Fruit fly (Drosophila melanogaster) whole organism, embryonic: ENCODE data around the gene Adgf-D.
A peak's percentile ranks its signal among the peaks of the same experiment; 100 is the strongest.

Experiments used
- Atf3 ChIP-seq: fragments of 200-800 bp; sonication (Bioruptor generic); optimal IDR thresholded peaks from 3 replicates; lab custom pipeline; 2016; ENCODE audit warnings: missing biosample characterization, missing genetic modification characterization
- B-H2 ChIP-seq: fragments of 200-800 bp; sonication (Bioruptor generic); optimal IDR thresholded peaks from 2 replicates; lab custom pipeline; 2018; ENCODE audit warnings: missing biosample characterization, mild to moderate bottlenecking, missing genetic modification characterization
- Bgb ChIP-seq: fragments of 200-800 bp; sonication (Bioruptor generic); IDR thresholded peaks from 2 replicates; pipeline ENCODE4 v1.3.6; 2022; ENCODE audit warnings: missing biosample characterization, missing genetic modification characterization; ENCODE audit not compliant: partially characterized antibody
- CG10565 ChIP-seq: fragments of 200-800 bp; sonication (Bioruptor generic); optimal IDR thresholded peaks from 3 replicates; lab custom pipeline; 2016; ENCODE audit warnings: missing biosample characterization, mild to moderate bottlenecking, missing genetic modification characterization
- CG11456 ChIP-seq: fragments of 200-800 bp; sonication (Bioruptor generic); IDR thresholded peaks from 3 replicates; pipeline ENCODE4 v1.3.6; 2022; ENCODE audit warnings: missing biosample characterization, missing genetic modification characterization
- CG11696 ChIP-seq: fragments of 200-800 bp; sonication (Bioruptor generic); IDR thresholded peaks from 2 replicates; pipeline ENCODE4 v1.3.6; 2022; ENCODE audit warnings: missing biosample characterization, missing genetic modification characterization
- CG12155 ChIP-seq: fragments of 200-800 bp; sonication (Bioruptor generic); optimal IDR thresholded peaks from 3 replicates; lab custom pipeline; 2016; ENCODE audit warnings: missing biosample characterization, missing genetic modification characterization
- CG13775 ChIP-seq: fragments of 200-800 bp; sonication (Bioruptor generic); optimal IDR thresholded peaks from 3 replicates; lab custom pipeline; 2017; ENCODE audit warnings: missing biosample characterization, mild to moderate bottlenecking, missing genetic modification characterization
- CG14710 ChIP-seq: fragments of 200-800 bp; sonication (Bioruptor generic); optimal IDR thresholded peaks from 3 replicates; lab custom pipeline; 2019; ENCODE audit warnings: missing biosample characterization, mild to moderate bottlenecking, missing genetic modification characterization, moderate library complexity
- CG1602 ChIP-seq: fragments of 200-800 bp; sonication (Bioruptor generic); optimal IDR thresholded peaks from 3 replicates; lab custom pipeline; 2016; ENCODE audit warnings: missing biosample characterization, missing genetic modification characterization
- CG1603 ChIP-seq: fragments of 200-800 bp; sonication (Bioruptor generic); optimal IDR thresholded peaks from 2 replicates; lab custom pipeline; 2019; ENCODE audit warnings: missing biosample characterization, mild to moderate bottlenecking, missing genetic modification characterization, moderate library complexity
- CG31365 ChIP-seq: fragments of 200-800 bp; sonication (Bioruptor generic); optimal IDR thresholded peaks from 2 replicates; lab custom pipeline; 2018; ENCODE audit warnings: missing biosample characterization, mild to moderate bottlenecking, missing genetic modification characterization
- CG32767 ChIP-seq: fragments of 200-800 bp; sonication (Bioruptor generic); IDR thresholded peaks from 2 replicates; pipeline ENCODE4 v1.3.6; 2022; ENCODE audit warnings: missing biosample characterization, missing genetic modification characterization
- CG34422 ChIP-seq: fragments of 200-800 bp; sonication (Bioruptor generic); IDR thresholded peaks from 3 replicates; pipeline ENCODE4 v1.3.6; 2022; ENCODE audit warnings: missing biosample characterization, missing genetic modification characterization
- CG42726 ChIP-seq: fragments of 200-800 bp; sonication (Bioruptor generic); IDR thresholded peaks from 2 replicates; pipeline ENCODE4 v1.3.6; 2022; ENCODE audit warnings: missing biosample characterization, missing genetic modification characterization; ENCODE audit not compliant: partially characterized antibody
- CG5953 ChIP-seq: fragments of 200-800 bp; sonication (Bioruptor generic); IDR thresholded peaks from 2 replicates; pipeline ENCODE4 v1.3.6; 2022; ENCODE audit warnings: missing biosample characterization, missing genetic modification characterization
- CG6791 ChIP-seq: fragments of 200-800 bp; sonication (Bioruptor generic); IDR thresholded peaks from 3 replicates; pipeline ENCODE4 v1.3.6; 2022; ENCODE audit warnings: missing biosample characterization, missing genetic modification characterization; ENCODE audit not compliant: partially characterized antibody
- CG6854 ChIP-seq: fragments of 200-800 bp; sonication (Bioruptor generic); optimal IDR thresholded peaks from 3 replicates; lab custom pipeline; 2017; ENCODE audit warnings: missing biosample characterization, mild to moderate bottlenecking, missing genetic modification characterization
- CrebB ChIP-seq: fragments of 200-800 bp; sonication (Bioruptor generic); optimal IDR thresholded peaks from 3 replicates; lab custom pipeline; 2018; ENCODE audit warnings: missing biosample characterization, mild to moderate bottlenecking, missing genetic modification characterization
- D19B ChIP-seq: fragments of 200-800 bp; sonication (Bioruptor generic); optimal IDR thresholded peaks from 2 replicates; lab custom pipeline; 2017; ENCODE audit warnings: missing biosample characterization, mild to moderate bottlenecking, missing genetic modification characterization
- E2f2 ChIP-seq: fragments of 200-800 bp; sonication (Bioruptor generic); IDR thresholded peaks from 2 replicates; pipeline ENCODE4 v1.3.6; 2022; ENCODE audit warnings: missing biosample characterization, missing genetic modification characterization
- Fer3 ChIP-seq: fragments of 200-800 bp; sonication (Bioruptor generic); optimal IDR thresholded peaks from 2 replicates; lab custom pipeline; 2018; ENCODE audit warnings: missing biosample characterization, mild to moderate bottlenecking, missing genetic modification characterization, moderate library complexity
- HLH4C ChIP-seq: fragments of 200-800 bp; sonication (Bioruptor generic); IDR thresholded peaks from 3 replicates; pipeline ENCODE4 v1.3.6; 2022; ENCODE audit warnings: missing biosample characterization, missing genetic modification characterization; ENCODE audit not compliant: partially characterized antibody
- Lim3 ChIP-seq: fragments of 200-800 bp; sonication (Bioruptor generic); IDR thresholded peaks from 2 replicates; pipeline ENCODE4 v1.3.6; 2022; ENCODE audit warnings: missing biosample characterization, missing genetic modification characterization
- NK7.1 ChIP-seq: fragments of 200-800 bp; sonication (Bioruptor generic); optimal IDR thresholded peaks from 3 replicates; lab custom pipeline; 2016; ENCODE audit warnings: missing biosample characterization, missing genetic modification characterization
- Neu2 ChIP-seq: fragments of 200-800 bp; sonication (Bioruptor generic); optimal IDR thresholded peaks from 3 replicates; lab custom pipeline; 2016; ENCODE audit warnings: missing biosample characterization, missing genetic modification characterization, borderline replicate concordance
- Side ChIP-seq: fragments of 200-800 bp; sonication (Bioruptor generic); optimal IDR thresholded peaks from 2 replicates; lab custom pipeline; 2016; ENCODE audit warnings: missing biosample characterization, missing genetic modification characterization
- Sox102F ChIP-seq: fragments of 200-800 bp; sonication (Bioruptor generic); optimal IDR thresholded peaks from 2 replicates; lab custom pipeline; 2018; ENCODE audit warnings: missing biosample characterization, mild to moderate bottlenecking, missing genetic modification characterization, moderate library complexity
- Stat92E ChIP-seq, 3 experiments: fragments of >200 bp in 2 of 3; fragments of 200-800 bp in 1 of 3; sonication (Bioruptor generic) in 1 of 3; optimal IDR thresholded peaks; 2 replicates each; lab custom pipeline; 2017 to 2019; ENCODE audit warnings: missing biosample characterization in 3 of 3, missing genetic modification characterization in 3 of 3, mild to moderate bottlenecking in 1 of 3, moderate library complexity in 1 of 3
- Tbp ChIP-seq: fragments of >200 bp; optimal IDR thresholded peaks from 2 replicates; lab custom pipeline; 2018; ENCODE audit warnings: missing biosample characterization, missing genetic modification characterization
- ase ChIP-seq: fragments of 200-800 bp; sonication (Bioruptor generic); IDR thresholded peaks from 3 replicates; pipeline ENCODE4 v1.3.6; 2022; ENCODE audit warnings: missing biosample characterization, missing genetic modification characterization
- ash1 ChIP-seq: fragments of 200-800 bp; sonication (Bioruptor generic); optimal IDR thresholded peaks from 2 replicates; lab custom pipeline; 2018; ENCODE audit warnings: missing biosample characterization, mild to moderate bottlenecking, missing genetic modification characterization
- bsh ChIP-seq, 2 experiments: fragments of 200-800 bp; sonication (Bioruptor generic); optimal IDR thresholded peaks; 2 replicates each; lab custom pipeline; 2017 to 2018; ENCODE audit warnings: mild to moderate bottlenecking in 2 of 2, missing biosample characterization in 2 of 2, missing genetic modification characterization in 2 of 2, moderate library complexity in 1 of 2
- caup ChIP-seq: fragments of 200-800 bp; sonication (Bioruptor generic); optimal IDR thresholded peaks from 3 replicates; lab custom pipeline; 2017; ENCODE audit warnings: missing biosample characterization, mild to moderate bottlenecking, missing genetic modification characterization, moderate library complexity; ENCODE audit not compliant: severe bottlenecking
- crc ChIP-seq: fragments of 200-800 bp; sonication (Bioruptor generic); optimal IDR thresholded peaks from 2 replicates; lab custom pipeline; 2016; ENCODE audit warnings: missing biosample characterization, missing genetic modification characterization
- da ChIP-seq: fragments of 200-800 bp; sonication (Bioruptor generic); optimal IDR thresholded peaks from 2 replicates; lab custom pipeline; 2016; ENCODE audit warnings: missing biosample characterization, missing genetic modification characterization
- disco-r ChIP-seq: fragments of 200-800 bp; sonication (Bioruptor generic); optimal IDR thresholded peaks from 2 replicates; lab custom pipeline; 2016; ENCODE audit warnings: missing biosample characterization, missing genetic modification characterization
- ems ChIP-seq: fragments of 200-800 bp; sonication (Bioruptor generic); optimal IDR thresholded peaks from 3 replicates; lab custom pipeline; 2016; ENCODE audit warnings: missing biosample characterization, missing genetic modification characterization
- fd102C ChIP-seq: fragments of 200-800 bp; sonication (Bioruptor generic); optimal IDR thresholded peaks from 2 replicates; lab custom pipeline; 2018; ENCODE audit warnings: missing biosample characterization, mild to moderate bottlenecking, missing genetic modification characterization, moderate library complexity
- ftz-f1 ChIP-seq: fragments of 200-800 bp; sonication (Bioruptor generic); optimal IDR thresholded peaks from 2 replicates; lab custom pipeline; 2016; ENCODE audit warnings: missing biosample characterization, missing genetic modification characterization
- grn ChIP-seq: fragments of 200-800 bp; sonication (Bioruptor generic); optimal IDR thresholded peaks from 3 replicates; lab custom pipeline; 2017; ENCODE audit warnings: missing biosample characterization, missing genetic modification characterization
- h ChIP-seq: fragments of >200 bp; optimal IDR thresholded peaks from 2 replicates; lab custom pipeline; 2017
- phol ChIP-seq: fragments of 200-800 bp; sonication (Bioruptor generic); optimal IDR thresholded peaks from 3 replicates; lab custom pipeline; 2018; ENCODE audit warnings: missing biosample characterization, mild to moderate bottlenecking, missing genetic modification characterization, moderate library complexity
- ranshi ChIP-seq: fragments of 200-800 bp; sonication (Bioruptor generic); IDR thresholded peaks from 2 replicates; pipeline ENCODE4 v1.3.6; 2022; ENCODE audit warnings: missing biosample characterization, missing genetic modification characterization
- sens ChIP-seq: fragments of 200-800 bp; sonication (Bioruptor generic); peaks from one replicate; lab custom pipeline; 2016; ENCODE audit warnings: missing biosample characterization, missing genetic modification characterization
- slbo ChIP-seq: fragments of 200-800 bp; sonication (Bioruptor generic); IDR thresholded peaks from 2 replicates; pipeline ENCODE4 v1.3.6; 2022; ENCODE audit warnings: missing biosample characterization, missing genetic modification characterization
- tio ChIP-seq: fragments of 200-800 bp; sonication (Bioruptor generic); optimal IDR thresholded peaks from 2 replicates; lab custom pipeline; 2017; ENCODE audit warnings: missing biosample characterization, missing genetic modification characterization, inconsistent platforms
- unpg ChIP-seq: fragments of 200-800 bp; sonication (Bioruptor generic); optimal IDR thresholded peaks from 3 replicates; lab custom pipeline; 2018; ENCODE audit warnings: missing biosample characterization, mild to moderate bottlenecking, missing genetic modification characterization, moderate library complexity
- z ChIP-seq: fragments of 200-800 bp; sonication (Bioruptor generic); IDR thresholded peaks from 3 replicates; pipeline ENCODE4 v1.3.6; 2022; ENCODE audit warnings: missing biosample characterization, missing genetic modification characterization

Adgf-D gene

DNA sequence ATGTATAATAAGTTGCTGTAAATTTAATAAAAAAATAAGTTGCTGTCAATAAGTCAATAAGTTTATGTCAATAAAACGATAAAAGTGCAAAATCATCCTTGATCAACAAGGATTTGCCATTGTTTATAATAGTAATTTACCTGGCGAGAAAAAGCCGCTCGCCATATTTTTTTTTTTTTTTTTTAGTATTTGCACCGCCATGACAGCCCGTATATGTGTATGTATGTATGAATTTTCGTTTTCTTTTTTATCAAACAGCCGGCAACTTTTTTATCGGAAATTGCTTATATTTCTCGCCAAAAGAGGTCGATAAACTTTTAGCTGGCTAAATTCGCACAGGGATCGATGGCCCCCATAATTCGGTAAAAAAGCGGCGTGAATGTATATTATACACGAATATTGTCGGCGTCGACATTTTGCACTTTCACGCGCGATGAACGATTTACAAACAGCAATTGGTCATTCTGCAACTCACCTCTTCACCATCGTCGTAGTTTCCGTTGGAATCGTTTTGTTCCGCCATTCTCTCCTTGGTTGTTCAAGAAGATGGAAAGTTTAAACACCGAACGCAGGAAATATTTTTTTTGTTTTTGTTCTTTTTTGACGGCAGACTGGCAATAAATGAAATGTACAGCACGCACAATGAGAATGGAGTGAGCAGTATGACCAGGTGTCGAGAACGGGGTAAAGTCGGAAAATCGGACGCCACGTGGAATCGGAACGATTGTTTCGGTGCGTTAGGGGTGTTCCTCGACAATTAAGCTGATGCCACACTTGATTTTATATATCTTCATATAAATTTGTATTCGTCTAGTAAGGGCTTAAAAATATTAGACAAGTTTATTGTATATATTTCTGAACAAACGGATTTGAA, 45.1 kb downstream of the Adgf-D start, which contains the start of gene Hrb87F (continued):
- TF ChIP-seq h (no peak), Tbp (GFP tag; lab: Kevin White, UChicago) (no peak), z (GFP tag; lab: Robert Waterston, UW) (no peak), Atf3 (GFP tag; lab: Kevin White, UChicago) (no peak), E2f2 (GFP tag; lab: Robert Waterston, UW) (no peak), Neu2 (GFP tag; lab: Kevin White, UChicago) (no peak), tio (no peak), CG14710 (tag; lab: Kevin White, UChicago) (no peak), ftz-f1 (GFP tag; lab: Kevin White, UChicago) (no peak), Side (GFP tag; lab: Kevin White, UChicago) (peak; percentile 39), D19B (no peak), Fer3 (tag; lab: Kevin White, UChicago) (no peak), CG32767 (no peak), CG1602 (GFP tag; lab: Kevin White, UChicago) (no peak), ash1 (GFP tag; lab: Kevin White, UChicago) (no peak), CG11696 (GFP tag; lab: Robert Waterston, UW) (no peak), CG31365 (no peak), da (GFP tag; lab: Kevin White, UChicago) (no peak), CG5953 (GFP tag; lab: Robert Waterston, UW) (no peak), slbo (GFP tag; lab: Robert Waterston, UW) (peak; percentile 78), CG1603 (peak; percentile 65), disco-r (no peak), grn (GFP tag; lab: Kevin White, UChicago) (no peak), NK7.1 (GFP tag; lab: Kevin White, UChicago) (no peak), CG13775 (GFP tag; lab: Kevin White, UChicago) (no peak), CG11456 (GFP tag; lab: Robert Waterston, UW) (peak; percentile 40; the same call in 1 of the 3 replicates), caup (GFP tag; lab: Kevin White, UChicago) (no peak), fd102C (GFP tag; lab: Kevin White, UChicago) (no peak), B-H2 (GFP tag; lab: Kevin White, UChicago) (no peak), Lim3 (GFP tag; lab: Robert Waterston, UW) (no peak), phol (tag; lab: Kevin White, UChicago) (peak; percentile 84), CG42726 (no peak), ems (GFP tag; lab: Kevin White, UChicago) (no peak), CG12155 (GFP tag; lab: Kevin White, UChicago) (no peak), Stat92E (GFP tag; optimal IDR thresholded peaks at IDR 0.05; lab: Kevin White, UChicago) (no peak), Bgb (GFP tag; lab: Robert Waterston, UW) (peak; percentile 19; the same call in 1 of the 2 replicates), crc (GFP tag; lab: Kevin White, UChicago) (no peak), ase (GFP tag; lab: Robert Waterston, UW) (no peak), bsh (GFP tag; optimal IDR thresholded peaks at IDR 0.05; lab: Kevin White, UChicago) (peak in 1 of 2 experiments; percentile 9), HLH4C (GFP tag; lab: Robert Waterston, UW) (no peak), ranshi (GFP tag; lab: Robert Waterston, UW) (peak; percentile 7; the same call in 1 of the 2 replicates), CG6854 (no peak), Sox102F (no peak), unpg (GFP tag; lab: Kevin White, UChicago) (no peak), CG6791 (GFP tag; lab: Robert Waterston, UW) (no peak), sens (GFP tag; lab: Kevin White, UChicago) (no peak), CG10565 (no peak), CG34422 (GFP tag; lab: Robert Waterston, UW) (peak; percentile 81; the same call in 1 of the 3 replicates), CrebB (tag; lab: Kevin White, UChicago) (peak; percentile 8)
